Fruit fly (Drosophila melanogaster) Kc167 (cell line): ENCODE data around the gene slif.

ENCODE experiments used
- Sin3A ChIP-seq: fragments of >200 bp; optimal IDR thresholded peaks from 2 replicates; lab custom pipeline; 2018; ENCODE audit warnings: missing external identifiers
- insv ChIP-seq: fragments of >200 bp; optimal IDR thresholded peaks from 3 replicates; lab custom pipeline; 2018; ENCODE audit warnings: missing external identifiers
- ttk ChIP-seq: sonication (Bioruptor generic); optimal IDR thresholded peaks from 2 replicates; lab custom pipeline; 2017; ENCODE audit warnings: missing external identifiers

DNA sequence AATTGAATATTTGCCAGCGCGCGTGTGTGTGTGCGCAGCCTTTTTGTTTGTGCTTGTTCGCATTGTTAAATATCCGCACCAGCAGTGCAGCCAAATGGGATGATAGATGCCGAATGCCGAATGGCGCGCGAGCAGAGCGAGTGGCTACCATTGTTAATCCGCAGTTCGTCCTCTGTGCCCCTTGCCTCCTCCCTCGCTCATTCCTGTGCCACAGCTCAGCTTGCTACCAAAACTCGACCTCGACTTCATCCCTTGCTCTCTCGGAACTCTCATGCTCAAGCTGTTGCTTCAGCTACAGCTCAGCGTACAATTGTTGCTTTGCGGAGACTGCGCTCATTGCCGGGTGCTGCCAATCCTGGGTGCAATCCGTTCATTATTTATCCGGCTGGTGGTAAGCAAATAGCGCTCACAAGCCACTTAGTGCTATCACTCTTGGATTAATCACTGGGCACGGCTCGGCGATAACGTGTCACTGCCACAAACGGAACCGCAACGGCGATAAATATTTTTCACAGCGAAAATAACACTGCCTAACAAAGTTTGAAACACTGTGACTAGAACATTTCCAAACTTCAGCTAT lies 28.6 kb downstream of the slif start:
- TF ChIP-seq Sin3A (lab: Kevin White, UChicago): no peak
- no peak for TF ChIP-seq insv (lab: Kevin White, UChicago)
- TF ChIP-seq ttk: no peak
